Worm (Caenorhabditis elegans) whole organism, L3 larva: ENCODE data around the gene B0336.13.

Source experiments
- ama-1 ChIP-seq: fragments of 150-350 bp; optimal IDR thresholded peaks from 2 replicates; lab custom pipeline; 2018
- fos-1 ChIP-seq: fragments of 150-350 bp; optimal IDR thresholded peaks from 2 replicates; lab custom pipeline; 2014; ENCODE audit warnings: missing biosample characterization, missing genetic modification characterization
- mdl-1 ChIP-seq: fragments of 150-350 bp; optimal IDR thresholded peaks from 2 replicates; lab custom pipeline; 2014; ENCODE audit warnings: missing biosample characterization, missing genetic modification characterization
- mml-1 ChIP-seq: fragments of 150-350 bp; sonication (generic microtip); optimal IDR thresholded peaks from 3 replicates; lab custom pipeline; 2014; ENCODE audit warnings: missing biosample characterization, missing genetic modification characterization
- nfya-1 ChIP-seq: sonication (generic microtip); optimal IDR thresholded peaks from 2 replicates; lab custom pipeline; 2017; ENCODE audit warnings: missing genetic modification characterization, mild to moderate bottlenecking, missing compliant biosample characterization, antibody characterized with exemption, moderate library complexity; ENCODE audit not compliant: insufficient read depth
- nhr-11 ChIP-seq: fragments of 150-350 bp; optimal IDR thresholded peaks from 2 replicates; lab custom pipeline; 2014; ENCODE audit warnings: missing biosample characterization, missing genetic modification characterization
- nhr-237 ChIP-seq: fragments of 150-350 bp; optimal IDR thresholded peaks from 2 replicates; lab custom pipeline; 2014; ENCODE audit warnings: missing biosample characterization, missing genetic modification characterization
- nhr-43 ChIP-seq: sonication (generic microtip); optimal IDR thresholded peaks from 2 replicates; lab custom pipeline; 2016; ENCODE audit warnings: mild to moderate bottlenecking, missing genetic modification characterization, missing compliant biosample characterization; ENCODE audit not compliant: poor library complexity, severe bottlenecking
- pha-4 ChIP-seq: fragments of 150-350 bp; optimal IDR thresholded peaks from 2 replicates; lab custom pipeline; 2014; ENCODE audit warnings: missing biosample characterization, missing genetic modification reagents, missing genetic modification characterization
- snpc-4 ChIP-seq: fragments of 150-350 bp; optimal IDR thresholded peaks from 2 replicates; lab custom pipeline; 2014; ENCODE audit warnings: missing biosample characterization, missing genetic modification characterization
- unc-62 ChIP-seq: fragments of 150-350 bp; sonication (generic microtip); optimal IDR thresholded peaks from 4 replicates; lab custom pipeline; 2014; ENCODE audit warnings: missing biosample characterization, missing genetic modification reagents, missing genetic modification characterization
- ztf-4 ChIP-seq: fragments of 150-350 bp; optimal IDR thresholded peaks from 2 replicates; lab custom pipeline; 2014; ENCODE audit warnings: missing biosample characterization, missing genetic modification characterization

DNA sequence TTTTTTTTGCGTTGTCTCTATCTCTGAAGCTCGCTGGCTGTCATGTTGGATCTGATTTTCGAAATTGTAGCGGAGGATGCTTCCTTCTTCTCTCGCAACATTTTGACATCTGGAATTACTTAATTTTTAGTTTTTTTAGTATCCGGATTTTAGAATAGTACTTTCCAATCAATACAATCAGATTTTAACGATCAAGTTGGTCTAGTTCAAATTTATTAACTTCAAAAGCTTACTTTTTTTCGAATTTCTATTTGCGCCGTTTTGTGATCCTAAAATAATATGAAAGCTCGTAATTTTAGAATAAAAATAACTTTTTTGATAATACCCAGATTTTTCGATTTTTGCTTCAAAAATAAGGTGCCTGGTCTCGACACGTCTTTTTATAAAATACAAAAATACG lies 16.2 kb downstream of the B0336.13 start, which contains the start of gene B0336.12:
- TF ChIP-seq nfya-1 (no peak), ama-1 (no peak), fos-1 (tag; lab: Kevin White, UChicago) (no peak), nhr-11 (tag; lab: Kevin White, UChicago) (no peak), pha-4 (tag; lab: Kevin White, UChicago) (no peak), mdl-1 (no peak), nhr-237 (tag; lab: Kevin White, UChicago) (no peak), nhr-43 (tag; lab: Kevin White, UChicago) (no peak), unc-62 (no peak), snpc-4 (tag; lab: Kevin White, UChicago) (no peak), mml-1 (no peak), ztf-4 (tag; lab: Kevin White, UChicago) (no peak)
